Worm (Caenorhabditis elegans) whole organism, L4 larva: ENCODE results near the gene tbx-33.

ENCODE experiments used
- F44E2.7 ChIP-seq: fragments of 200-800 bp; sonication (Bioruptor generic); IDR thresholded peaks from 2 replicates; pipeline ENCODE4 v2.1.2; 2022; ENCODE audit warnings: missing genetic modification characterization, missing compliant biosample characterization
- R02D3.7 ChIP-seq: fragments of 150-350 bp; sonication (generic microtip); optimal IDR thresholded peaks from 3 replicates; lab custom pipeline; 2014; ENCODE audit warnings: missing biosample characterization, missing genetic modification characterization
- Y105C5A.15 ChIP-seq: fragments of 200-800 bp; sonication (Bioruptor generic); IDR thresholded peaks from 2 replicates; pipeline ENCODE4 v1.3.6; 2022; ENCODE audit warnings: missing genetic modification characterization, missing compliant biosample characterization
- Y48G9A.11 ChIP-seq: fragments of 200-800 bp; sonication (Bioruptor generic); IDR thresholded peaks from 2 replicates; pipeline ENCODE4 v1.3.6; 2022; ENCODE audit warnings: missing genetic modification reagents, missing genetic modification characterization, missing compliant biosample characterization
- Y75B8A.6 ChIP-seq: fragments of 200-800 bp; sonication (Bioruptor generic); IDR thresholded peaks from 2 replicates; pipeline ENCODE4 v1.3.6; 2022; ENCODE audit warnings: missing genetic modification reagents, missing genetic modification characterization, missing compliant biosample characterization
- aha-1 ChIP-seq: fragments of 150-350 bp; peaks from one replicate; lab custom pipeline; 2014; ENCODE audit warnings: missing biosample characterization, missing genetic modification characterization
- ceh-28 ChIP-seq: fragments of 150-350 bp; optimal IDR thresholded peaks from 2 replicates; lab custom pipeline; 2014; ENCODE audit warnings: missing biosample characterization, missing genetic modification reagents, missing genetic modification characterization
- ceh-82 ChIP-seq: sonication (generic microtip); optimal IDR thresholded peaks from 2 replicates; lab custom pipeline; 2017; ENCODE audit warnings: missing biosample characterization, missing genetic modification characterization
- ces-1 ChIP-seq: fragments of 150-350 bp; sonication (generic microtip); optimal IDR thresholded peaks from 4 replicates; lab custom pipeline; 2014; ENCODE audit warnings: missing biosample characterization, missing genetic modification reagents, missing genetic modification characterization
- cey-2 ChIP-seq: sonication (generic microtip); optimal IDR thresholded peaks from 3 replicates; lab custom pipeline; 2017; ENCODE audit warnings: missing genetic modification characterization, mild to moderate bottlenecking, missing compliant biosample characterization, antibody characterized with exemption, borderline replicate concordance; ENCODE audit not compliant: insufficient read depth
- dmd-6 ChIP-seq: fragments of 200-800 bp; sonication (Bioruptor generic); IDR thresholded peaks from 2 replicates; pipeline ENCODE4 v1.3.6; 2022; ENCODE audit warnings: missing genetic modification reagents, missing genetic modification characterization, missing compliant biosample characterization
- egl-43 ChIP-seq: fragments of 200-800 bp; sonication (Bioruptor generic); IDR thresholded peaks from 2 replicates; pipeline ENCODE4 v1.3.6; 2022; ENCODE audit warnings: missing genetic modification reagents, missing genetic modification characterization, missing compliant biosample characterization
- fkh-10 ChIP-seq: fragments of 150-350 bp; optimal IDR thresholded peaks from 2 replicates; lab custom pipeline; 2014; ENCODE audit warnings: missing biosample characterization, missing genetic modification reagents, missing genetic modification characterization
- gei-8 ChIP-seq: fragments of 200-800 bp; sonication (Bioruptor generic); optimal IDR thresholded peaks from 2 replicates; lab custom pipeline; 2018; ENCODE audit warnings: mild to moderate bottlenecking, missing genetic modification characterization, missing compliant biosample characterization
- hif-1 ChIP-seq, 2 experiments: sonication (generic microtip); optimal IDR thresholded peaks; 2 replicates each; lab custom pipeline; 2016 to 2017; ENCODE audit warnings: missing compliant biosample characterization in 2 of 2, missing genetic modification characterization in 2 of 2, missing genetic modification reagents in 2 of 2, missing genotype in 2 of 2, mild to moderate bottlenecking in 1 of 2
- hlh-11 ChIP-seq: fragments of 200-800 bp; sonication (Bioruptor generic); optimal IDR thresholded peaks from 2 replicates; lab custom pipeline; 2018; ENCODE audit warnings: mild to moderate bottlenecking, missing genetic modification characterization, missing compliant biosample characterization
- hlh-30 ChIP-seq: sonication (generic microtip); optimal IDR thresholded peaks from 2 replicates; lab custom pipeline; 2017; ENCODE audit warnings: antibody characterized with exemption, mild to moderate bottlenecking, missing genetic modification characterization, missing compliant biosample characterization; ENCODE audit not compliant: insufficient read depth
- hmg-1.1 ChIP-seq: fragments of 200-800 bp; sonication (Bioruptor generic); IDR thresholded peaks from 2 replicates; pipeline ENCODE4 v1.3.6; 2022; ENCODE audit warnings: missing genetic modification reagents, missing genetic modification characterization, missing compliant biosample characterization
- jun-1 ChIP-seq: fragments of 150-350 bp; optimal IDR thresholded peaks from 2 replicates; lab custom pipeline; 2014; ENCODE audit warnings: missing biosample characterization, missing genetic modification reagents, missing genetic modification characterization
- lim-7 ChIP-seq: fragments of 200-800 bp; sonication (Bioruptor generic); IDR thresholded peaks from 2 replicates; pipeline ENCODE4 v1.3.6; 2022; ENCODE audit warnings: missing genetic modification characterization, missing compliant biosample characterization
- lin-15B ChIP-seq: fragments of 150-350 bp; sonication (generic microtip); optimal IDR thresholded peaks from 3 replicates; lab custom pipeline; 2014; ENCODE audit warnings: missing biosample characterization, missing genetic modification characterization
- lin-38 ChIP-seq: fragments of 200-800 bp; sonication (Bioruptor generic); IDR thresholded peaks from 2 replicates; pipeline ENCODE4 v1.3.6; 2022; ENCODE audit warnings: missing genetic modification reagents, missing genetic modification characterization, missing compliant biosample characterization
- lsy-2 ChIP-seq, 2 experiments: fragments of 150-350 bp in 1 of 2; sonication (generic microtip) in 1 of 2; optimal IDR thresholded peaks; 2 replicates each; lab custom pipeline; 2014 to 2017; ENCODE audit warnings: missing biosample characterization in 2 of 2, missing genetic modification characterization in 2 of 2
- mep-1 ChIP-seq: fragments of 150-350 bp; sonication (generic microtip); optimal IDR thresholded peaks from 3 replicates; lab custom pipeline; 2014; ENCODE audit warnings: missing biosample characterization, missing genetic modification characterization
- nhr-11 ChIP-seq: fragments of 150-350 bp; optimal IDR thresholded peaks from 2 replicates; lab custom pipeline; 2014; ENCODE audit warnings: missing biosample characterization, missing genetic modification characterization
- nhr-25 ChIP-seq: sonication (generic microtip); optimal IDR thresholded peaks from 2 replicates; lab custom pipeline; 2017; ENCODE audit warnings: missing genetic modification characterization, mild to moderate bottlenecking, missing compliant biosample characterization, antibody characterized with exemption, moderate library complexity, borderline replicate concordance; ENCODE audit not compliant: insufficient read depth
- nhr-28 ChIP-seq: fragments of 150-350 bp; optimal IDR thresholded peaks from 2 replicates; lab custom pipeline; 2014; ENCODE audit warnings: missing biosample characterization, missing genetic modification characterization
- nhr-6 ChIP-seq: fragments of 150-350 bp; optimal IDR thresholded peaks from 2 replicates; lab custom pipeline; 2014; ENCODE audit warnings: missing biosample characterization, missing genetic modification characterization
- pha-4 ChIP-seq, 2 experiments: fragments of 150-350 bp in 1 of 2; fragments of 200-800 bp in 1 of 2; sonication (Bioruptor generic) in 1 of 2; IDR thresholded peaks in 1 of 2; optimal IDR thresholded peaks in 1 of 2; 2 replicates each; pipeline versions ENCODE4 v1.3.6 to Lab custom; 2014 to 2022; ENCODE audit warnings: missing genetic modification characterization in 2 of 2, missing genetic modification reagents in 2 of 2, missing biosample characterization in 1 of 2, missing compliant biosample characterization in 1 of 2
- set-16 ChIP-seq: fragments of 200-800 bp; sonication (Bioruptor generic); IDR thresholded peaks from 2 replicates; pipeline ENCODE4 v1.3.6; 2022; ENCODE audit warnings: missing genetic modification reagents, missing genetic modification characterization, missing compliant biosample characterization
- skn-1 ChIP-seq: fragments of 150-350 bp; optimal IDR thresholded peaks from 2 replicates; lab custom pipeline; 2014; ENCODE audit warnings: missing biosample characterization, missing genetic modification characterization
- snpc-1.2 ChIP-seq: fragments of 200-800 bp; sonication (Bioruptor generic); IDR thresholded peaks from 2 replicates; pipeline ENCODE4 v1.3.6; 2022; ENCODE audit warnings: missing genetic modification reagents, missing genetic modification characterization, missing compliant biosample characterization
- snpc-4 ChIP-seq: fragments of 150-350 bp; optimal IDR thresholded peaks from 2 replicates; lab custom pipeline; 2014; ENCODE audit warnings: missing biosample characterization, missing genetic modification characterization
- unc-62 ChIP-seq, 3 experiments: fragments of 150-350 bp in 1 of 3; sonication (generic microtip); optimal IDR thresholded peaks in 2 of 3; peaks in 1 of 3; 1 replicate in 1 of 3; 2 replicates in 2 of 3; lab custom pipeline; 2014 to 2017; ENCODE audit warnings: missing biosample characterization in 3 of 3, missing genetic modification characterization in 3 of 3, missing genetic modification reagents in 3 of 3, missing genotype in 1 of 3

Gene tbx-33

ce11 chrIII:11663400-11663799 is 26.8 kb upstream of the tbx-33 start:
- TF ChIP-seq hmg-1.1 (0 out of 2 replicates have a peak, but pooled peaks have one; percentile 42), lim-7 (GFP tag; lab: Robert Waterston, UW) (no peak), lsy-2 (tag; optimal IDR thresholded peaks at IDR 0.05; lab: Kevin White, UChicago) (peak in 1 of 2 experiments; percentile 1), Y48G9A.11 (GFP tag; lab: Robert Waterston, UW) (no peak), hlh-30 (peak; percentile 1), aha-1 (tag; lab: Kevin White, UChicago) (peak; percentile 98), fkh-10 (GFP tag; lab: Kevin White, UChicago) (peak; percentile 20)

DNA sequence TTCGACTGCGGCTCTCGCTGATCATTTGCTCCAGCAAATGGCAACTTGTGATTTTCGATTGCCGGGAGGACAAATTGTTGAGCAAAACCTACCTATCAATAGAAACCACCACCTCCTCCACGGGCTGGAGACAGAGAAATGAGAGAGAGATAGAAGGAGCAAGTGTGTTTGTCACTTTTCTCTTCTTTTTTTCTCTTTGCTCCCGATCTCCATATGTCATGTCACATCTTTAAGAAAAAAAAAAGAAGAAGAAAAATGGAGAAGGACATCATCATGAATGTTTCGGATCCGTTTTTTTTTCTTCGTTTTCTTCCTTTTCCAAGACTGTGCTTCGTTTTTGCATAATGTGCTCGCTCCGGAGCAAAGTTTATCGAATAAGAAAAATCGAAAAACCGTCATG is 24.1 kb upstream of the tbx-33 start:
- TF ChIP-seq set-16 (GFP tag; lab: Robert Waterston, UW) (no peak), skn-1 (tag; lab: Kevin White, UChicago) (no peak), hlh-30 (peak; percentile 20), hmg-1.1 (0 out of 2 replicates have a peak, but pooled peaks have one; percentile 25), nhr-6 (tag; lab: Kevin White, UChicago) (no peak), hlh-11 (tag; lab: Kevin White, UChicago) (peak; percentile 20), unc-62 (GFP tag; optimal IDR thresholded peaks at IDR 0.05 in 1 of 2; lab: Kevin White, UChicago) (peak in 1 of 2 experiments; percentile 99), unc-62 (tag; optimal IDR thresholded peaks at IDR 0.05; lab: Kevin White, UChicago) (no peak), lsy-2 (tag; optimal IDR thresholded peaks at IDR 0.05; lab: Kevin White, UChicago) (peak in 1 of 2 experiments; percentile 33), mep-1 (peak; percentile 24)

DNA sequence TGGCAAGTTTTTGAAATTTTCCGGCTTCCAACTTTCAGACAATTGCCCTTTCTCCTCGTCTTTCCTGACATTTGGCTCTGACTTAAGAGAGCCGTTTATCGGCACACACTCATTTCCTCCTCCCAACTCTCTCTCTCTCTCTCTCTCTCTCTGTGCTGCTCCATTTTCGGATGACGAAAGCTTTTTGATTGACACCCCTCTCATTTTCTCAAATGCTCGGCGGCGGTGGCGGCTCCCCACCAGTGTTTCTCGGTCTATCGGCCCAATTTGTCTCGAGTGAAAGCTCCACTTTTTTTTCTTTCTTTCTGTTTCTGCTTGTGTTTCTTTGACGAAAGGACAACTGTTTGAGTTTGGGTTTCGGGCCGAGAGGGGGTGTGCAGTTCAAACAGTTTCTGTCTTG is 23.2 kb upstream of the tbx-33 start:
- TF ChIP-seq egl-43 (GFP tag; lab: Robert Waterston, UW) (0 out of 2 replicates have a peak, but pooled peaks have one; percentile 23), nhr-28 (no peak), ces-1 (no peak), hmg-1.1 (0 out of 2 replicates have a peak, but pooled peaks have one; percentile 32), hif-1 (tag; optimal IDR thresholded peaks at IDR 0.05; lab: Kevin White, UChicago) (no peak), snpc-4 (tag; lab: Kevin White, UChicago) (no peak), F44E2.7 (GFP tag; lab: Robert Waterston, UW) (no peak), pha-4 (GFP tag; IDR thresholded peaks at IDR 0.05; lab: Robert Waterston, UW) (no peak), pha-4 (tag; optimal IDR thresholded peaks at IDR 0.05; lab: Kevin White, UChicago) (no peak), ceh-82 (tag; lab: Kevin White, UChicago) (no peak), gei-8 (GFP tag; lab: Kevin White, UChicago) (no peak), lin-15B (no peak), aha-1 (tag; lab: Kevin White, UChicago) (no peak), Y75B8A.6 (GFP tag; lab: Robert Waterston, UW) (0 out of 2 replicates have a peak, but pooled peaks have one; percentile 20), dmd-6 (GFP tag; lab: Robert Waterston, UW) (peak; percentile 32; the same call in 1 of the 2 replicates), Y105C5A.15 (GFP tag; lab: Robert Waterston, UW) (no peak), cey-2 (no peak), lin-38 (no peak), R02D3.7 (tag; lab: Kevin White, UChicago) (no peak), jun-1 (tag; lab: Kevin White, UChicago) (no peak), nhr-25 (no peak), nhr-11 (no peak), ceh-28 (tag; lab: Kevin White, UChicago) (no peak), set-16 (GFP tag; lab: Robert Waterston, UW) (peak; percentile 58), snpc-1.2 (GFP tag; lab: Robert Waterston, UW) (no peak), mep-1 (no peak)
- TF ChIP-seq, all 104 proteins: peak for 5
